Fruit fly (Drosophila melanogaster) whole organism: ENCODE measurements around the gene CG32119.
A peak's percentile ranks its signal among the peaks of the same experiment; 100 is the strongest.

Experiments used
- CG8478 ChIP-seq: fragments of >200 bp; optimal IDR thresholded peaks from 2 replicates; lab custom pipeline; 2018; ENCODE audit warnings: inconsistent platforms
- Dll ChIP-seq: fragments of >200 bp; optimal IDR thresholded peaks from 2 replicates; lab custom pipeline; 2017
- EcR ChIP-seq, 2 experiments: fragments of >200 bp; optimal IDR thresholded peaks; 2 replicates each; lab custom pipeline; 2017; ENCODE audit warnings: missing biosample characterization in 2 of 2, missing genetic modification characterization in 2 of 2, missing genetic modification reagents in 2 of 2
- pan ChIP-seq: fragments of >200 bp; optimal IDR thresholded peaks from 2 replicates; lab custom pipeline; 2017
- psq ChIP-seq: fragments of >200 bp; optimal IDR thresholded peaks from 2 replicates; lab custom pipeline; 2017
- usp ChIP-seq: fragments of >200 bp; optimal IDR thresholded peaks from 2 replicates; lab custom pipeline; 2017; ENCODE audit warnings: missing biosample characterization, missing genetic modification characterization, mixed read lengths

The CG32119 gene

DNA sequence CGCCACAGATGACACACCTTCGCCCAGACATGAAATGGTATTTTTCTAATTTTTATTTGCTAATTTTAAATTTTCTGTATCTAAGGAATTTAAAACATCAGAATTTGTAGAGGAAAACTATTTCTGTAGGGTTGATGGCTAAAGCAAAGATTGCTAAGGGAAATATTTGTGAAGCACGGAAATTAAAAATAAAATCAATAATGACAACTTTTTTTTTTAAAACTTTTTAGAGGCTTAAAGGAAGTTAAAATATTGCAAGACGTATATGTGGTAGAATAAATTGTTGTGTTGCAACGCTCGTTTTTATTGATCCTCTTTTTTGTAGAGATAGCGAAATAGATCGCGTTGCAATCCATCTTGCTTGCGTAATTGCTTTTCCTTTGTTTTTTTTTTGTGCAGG is at the start of gene CG32119:
Gene CG32119 (minus strand): TSS at position 101 of the 400 bp plus-strand sequence.
- TF ChIP-seq usp (GFP tag; lab: Kevin White, UChicago), result no peak
- TF ChIP-seq psq (lab: Kevin White, UChicago), result no peak
- no peak for TF ChIP-seq pan (lab: Kevin White, UChicago)
- TF ChIP-seq CG8478 (lab: Kevin White, UChicago), result no peak
- no peak for TF ChIP-seq EcR (GFP tag; optimal IDR thresholded peaks at IDR 0.05; lab: Kevin White, UChicago)
- TF ChIP-seq Dll (lab: Kevin White, UChicago), result no peak

DNA sequence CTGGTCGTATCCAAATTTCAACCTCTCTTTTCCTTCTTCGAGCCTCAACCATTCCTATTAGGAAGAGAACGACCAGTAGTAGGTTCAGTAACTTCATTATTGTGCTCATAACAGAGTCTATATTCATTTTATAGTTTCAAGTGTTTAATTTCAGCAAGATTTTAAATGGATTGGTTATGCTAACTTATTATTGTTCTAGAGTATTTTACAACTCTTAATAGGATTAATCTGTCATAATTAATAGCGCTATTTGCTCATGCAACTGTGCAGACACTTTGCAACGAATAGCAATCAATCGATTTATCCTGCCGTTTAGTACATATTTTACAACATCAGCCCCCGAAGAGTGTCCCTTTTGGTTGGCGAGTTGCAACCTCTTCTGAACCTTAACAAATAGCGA is 48.3 kb upstream of the CG32119 start, which contains the start of gene Sfp70A4:
Gene Sfp70A4 (minus strand): TSS at position 101 of the 400 bp plus-strand sequence.
- TF ChIP-seq Dll (lab: Kevin White, UChicago) (no peak), CG8478 (lab: Kevin White, UChicago) (no peak), pan (lab: Kevin White, UChicago) (no peak), EcR (GFP tag; optimal IDR thresholded peaks at IDR 0.05; lab: Kevin White, UChicago) (no peak), usp (GFP tag; lab: Kevin White, UChicago) (no peak), psq (lab: Kevin White, UChicago) (no peak)

DNA sequence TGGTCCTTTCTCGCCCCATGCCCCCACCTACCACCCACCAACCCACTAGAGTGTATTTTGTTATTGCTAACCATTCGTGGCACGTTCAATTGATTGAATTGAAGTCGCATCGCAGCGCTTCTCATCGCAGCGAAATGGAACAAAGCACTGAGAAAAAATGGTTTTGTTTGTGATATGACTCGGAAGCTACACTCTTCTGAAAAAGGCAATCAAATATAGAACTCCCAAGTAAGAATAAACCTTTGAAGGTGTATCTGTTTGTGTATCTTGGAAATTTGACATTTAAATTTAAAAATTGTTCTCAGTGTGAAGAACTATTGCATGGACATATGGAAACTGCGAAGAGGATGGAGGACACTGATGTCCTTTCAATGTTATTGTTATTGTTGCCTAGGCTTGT is 47.2 kb upstream of the CG32119 start:
- TF ChIP-seq psq (lab: Kevin White, UChicago), result no peak
- no peak for TF ChIP-seq EcR (GFP tag; optimal IDR thresholded peaks at IDR 0.05; lab: Kevin White, UChicago)
- no peak for TF ChIP-seq usp (GFP tag; lab: Kevin White, UChicago)
- no peak for TF ChIP-seq Dll (lab: Kevin White, UChicago)
- no peak for TF ChIP-seq pan (lab: Kevin White, UChicago)
- TF ChIP-seq CG8478 (lab: Kevin White, UChicago), result no peak

dm6 chr3L:13288161-13288560 is 39.7 kb upstream of the CG32119 start:
- TF ChIP-seq Dll (lab: Kevin White, UChicago) (no peak), psq (lab: Kevin White, UChicago) (no peak), pan (lab: Kevin White, UChicago) (no peak), usp (GFP tag; lab: Kevin White, UChicago) (no peak), CG8478 (lab: Kevin White, UChicago) (no peak), EcR (GFP tag; optimal IDR thresholded peaks at IDR 0.05; lab: Kevin White, UChicago) (no peak)

DNA sequence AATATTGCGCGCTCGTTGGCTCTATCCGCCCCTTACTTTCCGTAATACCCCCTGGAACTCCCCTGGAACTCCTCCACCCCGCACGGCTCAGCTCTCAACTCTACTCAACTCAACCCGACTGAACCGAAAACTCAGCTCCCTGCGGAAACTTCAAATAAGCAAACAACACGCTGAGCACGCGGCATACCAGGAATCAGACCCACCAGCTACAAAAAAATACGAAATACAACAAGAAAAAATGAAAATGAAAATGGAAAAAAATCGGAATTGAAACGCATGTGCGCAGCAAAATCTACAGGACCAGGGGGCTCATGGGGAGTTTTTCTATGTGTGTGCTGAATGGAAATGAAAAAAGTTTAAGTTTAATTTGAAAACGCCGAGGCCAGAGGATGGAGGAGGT is 38.1 kb upstream of the CG32119 start:
- TF ChIP-seq EcR (GFP tag; optimal IDR thresholded peaks at IDR 0.05; lab: Kevin White, UChicago), result no peak

- TF ChIP-seq EcR (GFP tag; optimal IDR thresholded peaks at IDR 0.05; lab: Kevin White, UChicago), result no peak
- TF ChIP-seq Dll (lab: Kevin White, UChicago), result no peak
- TF ChIP-seq pan (lab: Kevin White, UChicago), result no peak
- TF ChIP-seq CG8478 (lab: Kevin White, UChicago), result no peak
- no peak for TF ChIP-seq psq (lab: Kevin White, UChicago)
- TF ChIP-seq usp (GFP tag; lab: Kevin White, UChicago), result no peak
These were observed 35.8 kb upstream of the CG32119 start for dm6 chr3L:13284308-13284707.

dm6 chr3L:13282039-13282438 is 33.5 kb upstream of the CG32119 start:
- no peak for TF ChIP-seq psq (lab: Kevin White, UChicago)
- no peak for TF ChIP-seq pan (lab: Kevin White, UChicago)
- no peak for TF ChIP-seq usp (GFP tag; lab: Kevin White, UChicago)
- no peak for TF ChIP-seq CG8478 (lab: Kevin White, UChicago)
- no peak for TF ChIP-seq Dll (lab: Kevin White, UChicago)
- no peak for TF ChIP-seq EcR (GFP tag; optimal IDR thresholded peaks at IDR 0.05; lab: Kevin White, UChicago)

dm6 chr3L:13271282-13271681 is 22.8 kb upstream of the CG32119 start:
- no peak for TF ChIP-seq usp (GFP tag; lab: Kevin White, UChicago)
- no peak for TF ChIP-seq pan (lab: Kevin White, UChicago)
- TF ChIP-seq Dll (lab: Kevin White, UChicago), result no peak
- no peak for TF ChIP-seq EcR (GFP tag; optimal IDR thresholded peaks at IDR 0.05; lab: Kevin White, UChicago)
- no peak for TF ChIP-seq psq (lab: Kevin White, UChicago)
- no peak for TF ChIP-seq CG8478 (lab: Kevin White, UChicago)

- TF ChIP-seq psq (lab: Kevin White, UChicago) (no peak), EcR (GFP tag; optimal IDR thresholded peaks at IDR 0.05; lab: Kevin White, UChicago) (no peak), pan (lab: Kevin White, UChicago) (no peak), usp (GFP tag; lab: Kevin White, UChicago) (no peak), CG8478 (lab: Kevin White, UChicago) (no peak), Dll (lab: Kevin White, UChicago) (no peak)
These were observed 19.4 kb upstream of the CG32119 start for dm6 chr3L:13267893-13268292.

DNA sequence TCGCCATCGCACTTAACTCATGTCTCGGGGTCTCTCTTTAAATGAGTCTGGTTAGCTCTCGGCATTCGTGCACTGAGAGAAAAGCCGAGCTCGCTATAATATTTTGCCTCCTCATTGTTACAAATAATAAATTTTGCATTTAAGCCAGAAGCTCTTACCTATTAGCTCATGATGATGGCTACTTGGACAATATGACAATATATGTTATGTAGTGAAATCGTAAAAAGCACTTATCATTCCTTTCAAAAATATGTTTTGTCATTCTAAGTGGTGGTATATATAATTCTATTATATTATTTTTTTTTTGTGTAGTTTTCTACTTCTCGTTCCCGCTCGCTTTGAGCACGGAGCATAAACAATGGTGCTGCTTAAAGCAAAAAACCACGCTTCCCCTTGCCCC is 18.8 kb upstream of the CG32119 start:
- TF ChIP-seq usp (GFP tag; lab: Kevin White, UChicago) (no peak), CG8478 (lab: Kevin White, UChicago) (no peak)

- TF ChIP-seq Dll (lab: Kevin White, UChicago) (no peak), usp (GFP tag; lab: Kevin White, UChicago) (no peak), pan (lab: Kevin White, UChicago) (no peak)
These were observed 17.6 kb upstream of the CG32119 start for dm6 chr3L:13266078-13266477.

dm6 chr3L:13263801-13264200 is 15.3 kb upstream of the CG32119 start:
- TF ChIP-seq psq (lab: Kevin White, UChicago) (no peak), pan (lab: Kevin White, UChicago) (peak; percentile 78), usp (GFP tag; lab: Kevin White, UChicago) (no peak), EcR (GFP tag; optimal IDR thresholded peaks at IDR 0.05; lab: Kevin White, UChicago) (no peak)
